Fruit fly (Drosophila melanogaster): ENCODE results near the gene Nup93-2.

Nup93-2 gene

dm6 chr3R:14898280-14898756 lies at the start of gene Nup93-2, which contains the start of gene CG3817 (continued):
- no peak for TF ChIP-seq C15 (GFP tag; IDR thresholded peaks at IDR 0.05)
- TF ChIP-seq jing (GFP tag; optimal IDR thresholded peaks at IDR 0.05), result no peak
- no peak for TF ChIP-seq exex (tag; optimal IDR thresholded peaks at IDR 0.05)
- TF ChIP-seq CG5953 (GFP tag; IDR thresholded peaks at IDR 0.05), result no peak
- TF ChIP-seq Xbp1 (GFP tag; optimal IDR thresholded peaks at IDR 0.05), result peak; percentile 66
- peak; percentile 47 for TF ChIP-seq CG12299 (tag; optimal IDR thresholded peaks at IDR 0.05)
- no peak for TF ChIP-seq Poxn (GFP tag; IDR thresholded peaks at IDR 0.05)
- no peak for TF ChIP-seq sr (GFP tag; IDR thresholded peaks at IDR 0.05)
- TF ChIP-seq CG15269 (tag; optimal IDR thresholded peaks at IDR 0.05), result peak; percentile 56
- no peak for TF ChIP-seq tx (GFP tag; optimal IDR thresholded peaks at IDR 0.05)
- no peak for TF ChIP-seq bigmax (GFP tag; optimal IDR thresholded peaks at IDR 0.05)
- TF ChIP-seq Hr39 (optimal IDR thresholded peaks at IDR 0.05), result no peak
- no peak for TF ChIP-seq stc (GFP tag; IDR thresholded peaks at IDR 0.05)
- 0 out of 3 replicates have a peak, but pooled peaks have one; percentile 21 for TF ChIP-seq CG11695 (GFP tag; IDR thresholded peaks at IDR 0.05)
- TF ChIP-seq CG16863 (GFP tag; optimal IDR thresholded peaks at IDR 0.05), result no peak
- TF ChIP-seq CG34422 (GFP tag; IDR thresholded peaks at IDR 0.05), result peak; percentile 71; the same call in 1 of the 3 replicates
- no peak for TF ChIP-seq ro (GFP tag; IDR thresholded peaks at IDR 0.05)
- peak; percentile 72 for TF ChIP-seq Nf-YC (tag; optimal IDR thresholded peaks at IDR 0.05)
- peak; percentile 22 for TF ChIP-seq PHDP (tag; optimal IDR thresholded peaks at IDR 0.05)
- no peak for TF ChIP-seq tio (GFP tag; optimal IDR thresholded peaks at IDR 0.05)
- peak; percentile 15 for TF ChIP-seq CG5180 (GFP tag; optimal IDR thresholded peaks at IDR 0.05)
- TF ChIP-seq nerfin-2 (GFP tag; IDR thresholded peaks at IDR 0.05; ENCODE audit: partially characterized antibody), result 0 out of 2 replicates have a peak, but pooled peaks have one; percentile 48
- TF ChIP-seq sim (GFP tag; IDR thresholded peaks at IDR 0.05), result no peak
- TF ChIP-seq Elba2 (GFP tag; optimal IDR thresholded peaks at IDR 0.05), result no peak
- TF ChIP-seq repo (GFP tag; optimal IDR thresholded peaks at IDR 0.05), result no peak
- no peak for TF ChIP-seq D19A (tag; optimal IDR thresholded peaks at IDR 0.05)
- TF ChIP-seq D (optimal IDR thresholded peaks at IDR 0.05), result no peak
- TF ChIP-seq D (GFP tag; optimal IDR thresholded peaks at IDR 0.05), result no peak
- TF ChIP-seq onecut (GFP tag; IDR thresholded peaks at IDR 0.05), result no peak
- TF ChIP-seq Bteb2 (GFP tag; optimal IDR thresholded peaks at IDR 0.05), result no peak
- TF ChIP-seq phol (tag; optimal IDR thresholded peaks at IDR 0.05), result peak; percentile 85
- TF ChIP-seq CG17328 (GFP tag; IDR thresholded peaks at IDR 0.05), result no peak
- TF ChIP-seq abd-A (tag; optimal IDR thresholded peaks at IDR 0.05), result no peak
- no peak for TF ChIP-seq CG18476 (GFP tag; optimal IDR thresholded peaks at IDR 0.05)
- TF ChIP-seq emc (GFP tag; optimal IDR thresholded peaks at IDR 0.05), result no peak
- peak; percentile 78 for TF ChIP-seq CG32532 (GFP tag; IDR thresholded peaks at IDR 0.05)
- TF ChIP-seq Jarid2 (GFP tag; optimal IDR thresholded peaks at IDR 0.05), result no peak
- TF ChIP-seq CG4328 (GFP tag; optimal IDR thresholded peaks at IDR 0.05), result peak; percentile 45
- peak; percentile 67 for TF ChIP-seq Ptx1 (GFP tag; IDR thresholded peaks at IDR 0.05)
- TF ChIP-seq CG2678 (tag; optimal IDR thresholded peaks at IDR 0.05), result peak; percentile 82
- peak in 1 of 2 experiments; percentile 66 for TF ChIP-seq Eip74EF (GFP tag; optimal IDR thresholded peaks at IDR 0.05)
- no peak for TF ChIP-seq CG18599 (GFP tag; optimal IDR thresholded peaks at IDR 0.05)
- TF ChIP-seq CG6654 (GFP tag; optimal IDR thresholded peaks at IDR 0.05), result no peak
- peak; percentile 18 for TF ChIP-seq CG1647 (GFP tag; optimal IDR thresholded peaks at IDR 0.05)
- no peak for TF ChIP-seq so (GFP tag; IDR thresholded peaks at IDR 0.05)
- peak; percentile 86 for TF ChIP-seq CG10267 (tag; optimal IDR thresholded peaks at IDR 0.05)
- TF ChIP-seq tna (GFP tag; IDR thresholded peaks at IDR 0.05; ENCODE audit: partially characterized antibody), result no peak
- TF ChIP-seq Spps (tag; optimal IDR thresholded peaks at IDR 0.05), result no peak
- TF ChIP-seq CG10462 (GFP tag; optimal IDR thresholded peaks at IDR 0.05), result no peak
- TF ChIP-seq CG4424 (GFP tag; optimal IDR thresholded peaks at IDR 0.05), result peak; percentile 50
- TF ChIP-seq Oaz (GFP tag; IDR thresholded peaks at IDR 0.05), result no peak
- TF ChIP-seq CG16815 (GFP tag; optimal IDR thresholded peaks at IDR 0.05), result peak; percentile 20

Data from whole organism, embryonic.